Fruit fly (Drosophila melanogaster): Measurements from ENCODE around the gene Ack.
A peak's percentile ranks its signal among the peaks of the same experiment; 100 is the strongest.

The Ack gene

dm6 chr3L:4138804-4139521 lies 31.0 kb downstream of the Ack start, which contains the start of the genes Rop and Ras64B (continued):
- TF ChIP-seq CG7372 (GFP tag; IDR thresholded peaks at IDR 0.05) (no peak), zf30C (GFP tag; optimal IDR thresholded peaks at IDR 0.05) (no peak), Dfd (GFP tag; optimal IDR thresholded peaks at IDR 0.05) (no peak), Nf-YC (tag; optimal IDR thresholded peaks at IDR 0.05) (peak; percentile 75), CG4854 (GFP tag; optimal IDR thresholded peaks at IDR 0.05) (peak; percentile 13), CG10959 (GFP tag; IDR thresholded peaks at IDR 0.05) (no peak), chm (GFP tag; IDR thresholded peaks at IDR 0.05) (no peak), maf-S (GFP tag; optimal IDR thresholded peaks at IDR 0.05) (no peak), Antp (GFP tag; optimal IDR thresholded peaks at IDR 0.05) (no peak), CG10274 (GFP tag; optimal IDR thresholded peaks at IDR 0.05) (no peak), CG11504 (tag; optimal IDR thresholded peaks at IDR 0.05) (no peak), Sry-β (GFP tag; optimal IDR thresholded peaks at IDR 0.05) (no peak), CG14014 (GFP tag; IDR thresholded peaks at IDR 0.05) (no peak), Kr (GFP tag; optimal IDR thresholded peaks at IDR 0.05) (no peak), Max (GFP tag; optimal IDR thresholded peaks at IDR 0.05) (peak; percentile 17), ab (GFP tag; optimal IDR thresholded peaks at IDR 0.05) (no peak), ara (GFP tag; IDR thresholded peaks at IDR 0.05) (no peak), vfl (GFP tag; optimal IDR thresholded peaks at IDR 0.05) (no peak), peb (GFP tag; IDR thresholded peaks at IDR 0.05) (no peak), MTF-1 (GFP tag; optimal IDR thresholded peaks at IDR 0.05; ENCODE audit: borderline replicate concordance) (peak; percentile 82), CG10979 (tag; optimal IDR thresholded peaks at IDR 0.05) (no peak), ash1 (GFP tag; optimal IDR thresholded peaks at IDR 0.05) (peak; percentile 4), CG5180 (GFP tag; optimal IDR thresholded peaks at IDR 0.05) (no peak), pho (GFP tag; optimal IDR thresholded peaks at IDR 0.05) (peak; percentile 6), Neu2 (GFP tag; optimal IDR thresholded peaks at IDR 0.05; ENCODE audit: borderline replicate concordance) (no peak), lmd (GFP tag; IDR thresholded peaks at IDR 0.05) (no peak), CG15601 (tag; optimal IDR thresholded peaks at IDR 0.05) (peak; percentile 42), CG11696 (GFP tag; IDR thresholded peaks at IDR 0.05) (no peak), al (GFP tag; IDR thresholded peaks at IDR 0.05) (no peak), Mes4 (GFP tag; optimal IDR thresholded peaks at IDR 0.05) (no peak), CG16813 (GFP tag; IDR thresholded peaks at IDR 0.05; ENCODE audit: partially characterized antibody) (peak; percentile 86), Ets65A (GFP tag) (peak; percentile 89), fd64A (GFP tag; optimal IDR thresholded peaks at IDR 0.05) (no peak), pan (optimal IDR thresholded peaks at IDR 0.05) (no peak), pan (GFP tag; optimal IDR thresholded peaks at IDR 0.05 in 1 of 2, IDR thresholded peaks at IDR 0.05 in 1 of 2) (no peak), CG12942 (GFP tag; optimal IDR thresholded peaks at IDR 0.05) (no peak), CG6175 (GFP tag; IDR thresholded peaks at IDR 0.05) (no peak), CG11398 (GFP tag; optimal IDR thresholded peaks at IDR 0.05) (peak; percentile 14), CG1603 (tag; optimal IDR thresholded peaks at IDR 0.05) (peak; percentile 85), Atf-2 (GFP tag; optimal IDR thresholded peaks at IDR 0.05) (no peak), CG3726 (GFP tag; IDR thresholded peaks at IDR 0.05) (no peak), Bdp1 (GFP tag; optimal IDR thresholded peaks at IDR 0.05) (no peak), CG17328 (GFP tag; IDR thresholded peaks at IDR 0.05) (no peak), Awh (GFP tag; IDR thresholded peaks at IDR 0.05) (no peak), lbe (GFP tag; optimal IDR thresholded peaks at IDR 0.05) (no peak), p53 (GFP tag; optimal IDR thresholded peaks at IDR 0.05) (peak; percentile 26), CG13123 (GFP tag; optimal IDR thresholded peaks at IDR 0.05) (no peak), HLH4C (GFP tag; IDR thresholded peaks at IDR 0.05; ENCODE audit: partially characterized antibody) (peak; percentile 68), Hey (tag; optimal IDR thresholded peaks at IDR 0.05) (no peak), Stat92E (GFP tag; optimal IDR thresholded peaks at IDR 0.05) (peak in 1 of 3 experiments; percentile 74), gsb-n (tag; optimal IDR thresholded peaks at IDR 0.05) (peak; percentile 43)

Data from whole organism, embryonic.